Worm (Caenorhabditis elegans) whole organism, L2 larva: Measurements from ENCODE around the gene ogt-1.

Source experiments
- R02D3.7 ChIP-seq: fragments of 150-350 bp; optimal IDR thresholded peaks from 2 replicates; lab custom pipeline; 2014; ENCODE audit warnings: missing biosample characterization, missing genetic modification characterization
- ama-1 ChIP-seq: fragments of 150-350 bp; optimal IDR thresholded peaks from 2 replicates; lab custom pipeline; 2018; ENCODE audit warnings: inconsistent platforms
- ceh-82 ChIP-seq: fragments of 150-350 bp; optimal IDR thresholded peaks from 2 replicates; lab custom pipeline; 2014; ENCODE audit warnings: missing biosample characterization, missing genetic modification characterization
- nhr-10 ChIP-seq: sonication (generic microtip); optimal IDR thresholded peaks from 2 replicates; lab custom pipeline; 2017; ENCODE audit warnings: missing biosample characterization, missing genetic modification characterization
- nhr-12 ChIP-seq: fragments of 150-350 bp; optimal IDR thresholded peaks from 2 replicates; lab custom pipeline; 2014; ENCODE audit warnings: missing biosample characterization, missing genetic modification characterization
- nhr-129 ChIP-seq: fragments of 150-350 bp; optimal IDR thresholded peaks from 2 replicates; lab custom pipeline; 2014; ENCODE audit warnings: missing biosample characterization, missing genetic modification characterization
- nhr-25 ChIP-seq: fragments of 150-350 bp; sonication (generic microtip); optimal IDR thresholded peaks from 3 replicates; lab custom pipeline; 2014; ENCODE audit warnings: missing biosample characterization, missing genetic modification characterization
- peb-1 ChIP-seq: fragments of 150-350 bp; optimal IDR thresholded peaks from 2 replicates; lab custom pipeline; 2014; ENCODE audit warnings: missing biosample characterization, missing genetic modification characterization

ce11 chrIII:7133559-7133958, 20.0 kb downstream of the ogt-1 start, which contains the start of the genes pot-1 and ggtb-1:
- no peak for TF ChIP-seq ceh-82
- no peak for TF ChIP-seq R02D3.7
- no peak for TF ChIP-seq ama-1 (lab: Kevin White, UChicago)
- TF ChIP-seq nhr-25 = no peak
- TF ChIP-seq nhr-10 = no peak
- no peak for TF ChIP-seq nhr-129 (tag; lab: Kevin White, UChicago)
- no peak for TF ChIP-seq peb-1 (tag; lab: Kevin White, UChicago)
- no peak for TF ChIP-seq nhr-12 (tag; lab: Kevin White, UChicago)
